Worm (Caenorhabditis elegans) whole organism, young adult: Measurements from ENCODE around the gene B0432.9.
A peak's percentile ranks its signal among the peaks of the same experiment; 100 is the strongest.

ENCODE experiments used
- B0019.2 ChIP-seq: fragments of 200-800 bp; sonication (Bioruptor generic); conservative IDR thresholded peaks from 2 replicates; pipeline ENCODE4 v1.3.6; 2022; ENCODE audit warnings: missing genetic modification reagents, missing genetic modification characterization, missing compliant biosample characterization
- F22D6.2 ChIP-seq: sonication (generic microtip); optimal IDR thresholded peaks from 2 replicates; lab custom pipeline; 2016; ENCODE audit warnings: mild to moderate bottlenecking, missing genetic modification characterization, missing compliant biosample characterization
- T07F8.4 ChIP-seq: sonication (generic microtip); optimal IDR thresholded peaks from 2 replicates; lab custom pipeline; 2016; ENCODE audit warnings: mild to moderate bottlenecking, missing genetic modification characterization, moderate library complexity, missing compliant biosample characterization
- Y53F4B.3 ChIP-seq: fragments of 200-800 bp; sonication (Bioruptor generic); IDR thresholded peaks from 2 replicates; pipeline ENCODE4 v1.3.6; 2022; ENCODE audit warnings: missing genetic modification reagents, missing genetic modification characterization, missing compliant biosample characterization
- Y53G8AR.9 ChIP-seq: fragments of 200-800 bp; sonication (Bioruptor generic); conservative IDR thresholded peaks from 2 replicates; pipeline ENCODE4 v1.3.6; 2022; ENCODE audit warnings: missing genetic modification reagents, missing genetic modification characterization, missing compliant biosample characterization
- Y79H2A.3 ChIP-seq: fragments of 200-800 bp; sonication (Bioruptor generic); conservative IDR thresholded peaks from 2 replicates; pipeline ENCODE4 v1.3.6; 2022; ENCODE audit warnings: missing genetic modification reagents, missing genetic modification characterization, missing compliant biosample characterization
- ZK185.1 ChIP-seq: sonication (generic microtip); optimal IDR thresholded peaks from 2 replicates; lab custom pipeline; 2016; ENCODE audit warnings: mild to moderate bottlenecking, missing genetic modification characterization, missing compliant biosample characterization; ENCODE audit not compliant: poor library complexity, severe bottlenecking
- akir-1 ChIP-seq: fragments of 200-800 bp; sonication (Bioruptor generic); optimal IDR thresholded peaks from 2 replicates; lab custom pipeline; 2018; ENCODE audit warnings: mild to moderate bottlenecking, missing genetic modification characterization, moderate library complexity, missing compliant biosample characterization
- ama-1 ChIP-seq, 3 experiments: fragments of 150-350 bp in 1 of 3; sonication (generic microtip) in 2 of 3; optimal IDR thresholded peaks; 2 replicates each; lab custom pipeline; 2014 to 2018; ENCODE audit warnings: missing biosample characterization in 2 of 3, missing genetic modification characterization in 2 of 3, missing genetic modification reagents in 2 of 3
- attf-5 ChIP-seq: fragments of 200-800 bp; sonication (Bioruptor generic); optimal IDR thresholded peaks from 2 replicates; lab custom pipeline; 2018; ENCODE audit warnings: mild to moderate bottlenecking, missing genetic modification characterization, missing compliant biosample characterization
- attf-6 ChIP-seq: fragments of 200-800 bp; sonication (Bioruptor generic); IDR thresholded peaks from 2 replicates; pipeline ENCODE4 v1.3.6; 2022; ENCODE audit warnings: missing genetic modification reagents, missing genetic modification characterization, missing compliant biosample characterization
- cebp-1 ChIP-seq, 2 experiments: fragments of 200-800 bp in 1 of 2; sonication (Bioruptor generic) in 1 of 2; sonication (generic microtip) in 1 of 2; IDR thresholded peaks in 1 of 2; optimal IDR thresholded peaks in 1 of 2; 2 replicates each; pipeline versions ENCODE4 v1.3.6 to Lab custom; 2017 to 2022; ENCODE audit warnings: missing compliant biosample characterization in 2 of 2, missing genetic modification characterization in 2 of 2, mild to moderate bottlenecking in 1 of 2, missing genetic modification reagents in 1 of 2, moderate library complexity in 1 of 2
- ceh-27 ChIP-seq: fragments of 200-800 bp; sonication (Bioruptor generic); optimal IDR thresholded peaks from 2 replicates; lab custom pipeline; 2018; ENCODE audit warnings: mild to moderate bottlenecking, missing genetic modification characterization, moderate library complexity, missing compliant biosample characterization
- ceh-40 ChIP-seq: fragments of 200-800 bp; sonication (Bioruptor generic); IDR thresholded peaks from 2 replicates; pipeline ENCODE4 v1.3.6; 2022; ENCODE audit warnings: missing genetic modification characterization, missing compliant biosample characterization
- ceh-79 ChIP-seq: sonication (generic microtip); optimal IDR thresholded peaks from 2 replicates; lab custom pipeline; 2017; ENCODE audit warnings: mild to moderate bottlenecking, missing genetic modification characterization, missing compliant biosample characterization
- chd-7 ChIP-seq: sonication (generic microtip); optimal IDR thresholded peaks from 2 replicates; lab custom pipeline; 2016; ENCODE audit warnings: mild to moderate bottlenecking, missing genetic modification characterization, moderate library complexity, missing compliant biosample characterization
- dox-1 ChIP-seq: fragments of 200-800 bp; sonication (Bioruptor generic); IDR thresholded peaks from 2 replicates; pipeline ENCODE4 v1.3.6; 2022; ENCODE audit warnings: missing genetic modification reagents, missing genetic modification characterization, missing compliant biosample characterization
- egl-18 ChIP-seq: fragments of 200-800 bp; sonication (Bioruptor generic); IDR thresholded peaks from 2 replicates; pipeline ENCODE4 v1.3.6; 2022; ENCODE audit warnings: missing genetic modification reagents, missing genetic modification characterization, missing compliant biosample characterization
- egl-44 ChIP-seq: fragments of 200-800 bp; sonication (Bioruptor generic); IDR thresholded peaks from 2 replicates; pipeline ENCODE4 v1.3.6; 2022; ENCODE audit warnings: missing genetic modification reagents, missing genetic modification characterization, missing compliant biosample characterization
- egrh-3 ChIP-seq: fragments of 200-800 bp; sonication (Bioruptor generic); IDR thresholded peaks from 2 replicates; pipeline ENCODE4 v1.3.6; 2022; ENCODE audit warnings: missing genetic modification reagents, missing genetic modification characterization, missing compliant biosample characterization
- gei-17 ChIP-seq: fragments of 200-800 bp; sonication (Bioruptor generic); optimal IDR thresholded peaks from 2 replicates; lab custom pipeline; 2018; ENCODE audit warnings: mild to moderate bottlenecking, missing genetic modification characterization, missing compliant biosample characterization
- hlh-12 ChIP-seq: sonication (generic microtip); optimal IDR thresholded peaks from 2 replicates; lab custom pipeline; 2016; ENCODE audit warnings: missing genetic modification characterization, missing compliant biosample characterization
- hlh-26 ChIP-seq: fragments of 200-800 bp; sonication (Bioruptor generic); conservative IDR thresholded peaks from 2 replicates; pipeline ENCODE4 v1.3.6; 2022; ENCODE audit warnings: missing genetic modification reagents, missing genetic modification characterization, missing compliant biosample characterization
- hmg-1.2 ChIP-seq: fragments of 200-800 bp; sonication (Bioruptor generic); IDR thresholded peaks from 2 replicates; pipeline ENCODE4 v1.3.6; 2022; ENCODE audit warnings: missing genetic modification reagents, missing genetic modification characterization, missing compliant biosample characterization
- hrde-1 ChIP-seq: sonication (generic microtip); optimal IDR thresholded peaks from 2 replicates; lab custom pipeline; 2016; ENCODE audit warnings: missing genetic modification characterization, mild to moderate bottlenecking, missing compliant biosample characterization, moderate library complexity, missing genotype, missing genetic modification reagents, borderline replicate concordance
- lin-40 ChIP-seq: sonication (generic microtip); optimal IDR thresholded peaks from 2 replicates; lab custom pipeline; 2016; ENCODE audit warnings: missing genetic modification characterization, mild to moderate bottlenecking, missing compliant biosample characterization, missing genotype, missing genetic modification reagents
- lir-1 ChIP-seq: fragments of 200-800 bp; sonication (Bioruptor generic); conservative IDR thresholded peaks from 2 replicates; pipeline ENCODE4 v1.3.6; 2022; ENCODE audit warnings: missing genetic modification reagents, missing genetic modification characterization, missing compliant biosample characterization
- lsy-27 ChIP-seq: sonication (generic microtip); optimal IDR thresholded peaks from 2 replicates; lab custom pipeline; 2017; ENCODE audit warnings: missing genetic modification characterization, mild to moderate bottlenecking, missing compliant biosample characterization, antibody characterized with exemption, missing genotype, borderline replicate concordance; ENCODE audit not compliant: insufficient read depth
- madf-10 ChIP-seq: sonication (generic microtip); optimal IDR thresholded peaks from 2 replicates; lab custom pipeline; 2016; ENCODE audit warnings: mild to moderate bottlenecking, missing genetic modification characterization, missing compliant biosample characterization
- mxl-1 ChIP-seq: sonication (generic microtip); optimal IDR thresholded peaks from 2 replicates; lab custom pipeline; 2016; ENCODE audit warnings: missing genetic modification characterization, missing compliant biosample characterization
- nfya-1 ChIP-seq: sonication (generic microtip); optimal IDR thresholded peaks from 2 replicates; lab custom pipeline; 2017; ENCODE audit warnings: antibody characterized with exemption, missing compliant biosample characterization, missing genetic modification characterization, borderline replicate concordance; ENCODE audit not compliant: insufficient read depth
- nfyb-1 ChIP-seq: fragments of 200-800 bp; sonication (Bioruptor generic); IDR thresholded peaks from 2 replicates; pipeline ENCODE4 v1.3.6; 2022; ENCODE audit warnings: missing genetic modification reagents, missing genetic modification characterization, missing compliant biosample characterization
- nhr-179 ChIP-seq: sonication (generic microtip); optimal IDR thresholded peaks from 2 replicates; lab custom pipeline; 2016; ENCODE audit warnings: mild to moderate bottlenecking, missing genetic modification characterization, missing compliant biosample characterization
- rcor-1 ChIP-seq: fragments of 200-800 bp; sonication (Bioruptor generic); IDR thresholded peaks from 2 replicates; pipeline ENCODE4 v1.3.6; 2022; ENCODE audit warnings: missing genetic modification reagents, missing genetic modification characterization, missing compliant biosample characterization
- rec-8 ChIP-seq, 2 experiments: sonication (generic microtip); optimal IDR thresholded peaks; 2 replicates each; lab custom pipeline; 2016; ENCODE audit warnings: mild to moderate bottlenecking in 2 of 2, missing genetic modification characterization in 2 of 2, missing genetic modification reagents in 2 of 2, missing genotype in 2 of 2, missing biosample characterization in 1 of 2, missing compliant biosample characterization in 1 of 2, moderate library complexity in 1 of 2
- sdz-38 ChIP-seq: sonication (generic microtip); optimal IDR thresholded peaks from 2 replicates; lab custom pipeline; 2016; ENCODE audit warnings: missing genotype, missing genetic modification characterization, missing compliant biosample characterization
- sea-2 ChIP-seq: fragments of 200-800 bp; sonication (Bioruptor generic); IDR thresholded peaks from 2 replicates; pipeline ENCODE4 v1.3.6; 2022; ENCODE audit warnings: missing genetic modification characterization, missing compliant biosample characterization
- snpc-3.4 ChIP-seq: sonication (generic microtip); optimal IDR thresholded peaks from 2 replicates; lab custom pipeline; 2017; ENCODE audit warnings: missing genetic modification characterization, mild to moderate bottlenecking, missing compliant biosample characterization, antibody characterized with exemption, moderate library complexity, missing genotype, missing genetic modification reagents
- tbp1 ChIP-seq: fragments of 200-800 bp; sonication (Bioruptor generic); optimal IDR thresholded peaks from 2 replicates; lab custom pipeline; 2018; ENCODE audit warnings: mild to moderate bottlenecking, missing genetic modification characterization, missing compliant biosample characterization
- tbx-9 ChIP-seq: sonication (generic microtip); optimal IDR thresholded peaks from 2 replicates; lab custom pipeline; 2016; ENCODE audit warnings: borderline replicate concordance, missing genetic modification characterization, inconsistent platforms, missing compliant biosample characterization
- tlf-1 ChIP-seq: fragments of 200-800 bp; sonication (Bioruptor generic); optimal IDR thresholded peaks from 2 replicates; lab custom pipeline; 2018; ENCODE audit warnings: mild to moderate bottlenecking, missing genetic modification characterization, missing compliant biosample characterization
- zfh-2 ChIP-seq: fragments of 200-800 bp; sonication (Bioruptor generic); conservative IDR thresholded peaks from 2 replicates; pipeline ENCODE4 v1.3.6; 2022; ENCODE audit warnings: missing genetic modification reagents, missing genetic modification characterization, missing compliant biosample characterization
- zim-3 ChIP-seq: sonication (generic microtip); optimal IDR thresholded peaks from 2 replicates; lab custom pipeline; 2017; ENCODE audit warnings: mild to moderate bottlenecking, missing genetic modification characterization, moderate library complexity, missing compliant biosample characterization
- ztf-18 ChIP-seq: sonication (generic microtip); optimal IDR thresholded peaks from 2 replicates; lab custom pipeline; 2016; ENCODE audit warnings: missing genotype, mild to moderate bottlenecking, missing genetic modification characterization, missing compliant biosample characterization
- ztf-3 ChIP-seq: fragments of 200-800 bp; sonication (Bioruptor generic); optimal IDR thresholded peaks from 2 replicates; lab custom pipeline; 2018; ENCODE audit warnings: mild to moderate bottlenecking, missing genetic modification characterization, missing compliant biosample characterization
- ztf-6 ChIP-seq: fragments of 200-800 bp; sonication (Bioruptor generic); IDR thresholded peaks from 2 replicates; pipeline ENCODE4 v1.3.6; 2022; ENCODE audit warnings: missing genetic modification reagents, missing genetic modification characterization, missing compliant biosample characterization

B0432.9 gene

DNA sequence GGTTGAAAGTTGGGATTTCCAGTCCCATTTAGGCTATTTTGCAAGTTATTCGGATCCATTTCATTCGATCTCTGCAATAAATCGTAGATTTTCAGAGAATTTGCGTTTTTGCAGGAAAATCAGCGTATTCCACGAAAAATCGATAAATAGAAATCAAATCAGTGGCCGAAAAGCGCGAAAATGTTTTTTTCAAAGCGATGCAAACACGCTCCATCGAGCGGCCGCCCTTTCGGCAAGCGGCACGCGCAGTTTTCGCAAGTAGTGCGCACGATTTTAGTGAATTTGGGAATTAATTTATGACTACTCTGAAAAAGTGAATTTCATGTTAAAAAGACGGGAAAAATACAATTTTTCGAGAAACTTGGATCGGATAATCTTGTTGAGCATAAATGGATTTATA is 28.4 kb downstream of the B0432.9 start (continued):
- peak; percentile 28 for TF ChIP-seq hrde-1
- TF ChIP-seq madf-10 (tag; lab: Kevin White, UChicago), result peak; percentile 80
- peak; percentile 44 for TF ChIP-seq gei-17 (GFP tag; lab: Kevin White, UChicago)
- no peak for TF ChIP-seq tbx-9 (tag; lab: Kevin White, UChicago)
- TF ChIP-seq chd-7 (tag; lab: Kevin White, UChicago), result peak; percentile 30
- peak; percentile 69 for TF ChIP-seq tbp1
- TF ChIP-seq T07F8.4, result peak; percentile 29
- peak; percentile 73 for TF ChIP-seq hmg-1.2 (GFP tag; lab: Robert Waterston, UW)
- TF ChIP-seq ztf-3 (GFP tag; lab: Kevin White, UChicago), result no peak
- peak; percentile 70; the same call in 1 of the 2 replicates for TF ChIP-seq zfh-2 (GFP tag; lab: Robert Waterston, UW)
- peak; percentile 59; the same call in 1 of the 2 replicates for TF ChIP-seq cebp-1 (GFP tag; IDR thresholded peaks at IDR 0.05; lab: Robert Waterston, UW)
- TF ChIP-seq cebp-1 (tag; optimal IDR thresholded peaks at IDR 0.05; lab: Kevin White, UChicago), result no peak
- TF ChIP-seq nfya-1 (tag; lab: Kevin White, UChicago), result no peak
- peak; percentile 95 for TF ChIP-seq ZK185.1
- TF ChIP-seq rec-8 (tag; optimal IDR thresholded peaks at IDR 0.05; lab: Kevin White, UChicago), result peak in 1 of 2 experiments; percentile 72
- peak; percentile 91 for TF ChIP-seq Y53G8AR.9 (GFP tag; lab: Robert Waterston, UW)
- peak; percentile 63; the same call in 1 of the 2 replicates for TF ChIP-seq Y53F4B.3 (GFP tag; lab: Robert Waterston, UW)
- peak; percentile 98 for TF ChIP-seq attf-5 (GFP tag; lab: Kevin White, UChicago)
- 0 out of 2 replicates have a peak, but pooled peaks have one; percentile 30 for TF ChIP-seq ztf-6
- TF ChIP-seq lir-1 (GFP tag; lab: Robert Waterston, UW), result peak; percentile 87
- TF ChIP-seq egrh-3 (GFP tag; lab: Robert Waterston, UW), result peak; percentile 44
- peak; percentile 97 for TF ChIP-seq dox-1
- TF ChIP-seq hlh-12 (tag; lab: Kevin White, UChicago), result no peak
- TF ChIP-seq tlf-1 (GFP tag; lab: Kevin White, UChicago), result peak; percentile 90
- 0 out of 2 replicates have a peak, but pooled peaks have one; percentile 71 for TF ChIP-seq Y79H2A.3 (GFP tag; lab: Robert Waterston, UW)
- TF ChIP-seq egl-18 (GFP tag; lab: Robert Waterston, UW), result no peak
- TF ChIP-seq egl-44, result 0 out of 2 replicates have a peak, but pooled peaks have one; percentile 41
- peak; percentile 94 for TF ChIP-seq lin-40 (tag; lab: Kevin White, UChicago)
- TF ChIP-seq B0019.2 (GFP tag; lab: Robert Waterston, UW), result peak; percentile 69
- TF ChIP-seq lsy-27, result peak; percentile 66
- no peak for TF ChIP-seq sea-2 (GFP tag; lab: Robert Waterston, UW)
- TF ChIP-seq mxl-1 (tag; lab: Kevin White, UChicago), result no peak
- no peak for TF ChIP-seq ceh-79 (tag; lab: Kevin White, UChicago)
- TF ChIP-seq hlh-26 (GFP tag; lab: Robert Waterston, UW), result no peak
- TF ChIP-seq ama-1 (optimal IDR thresholded peaks at IDR 0.05; lab: Kevin White, UChicago), result no peak
- TF ChIP-seq ama-1 (GFP tag; optimal IDR thresholded peaks at IDR 0.05; lab: Kevin White, UChicago), result peak; percentile 7 to 67
- TF ChIP-seq ztf-18 (tag; lab: Kevin White, UChicago), result peak; percentile 83
- TF ChIP-seq snpc-3.4 (tag; lab: Kevin White, UChicago), result peak; percentile 77
- TF ChIP-seq ceh-40 (GFP tag; lab: Robert Waterston, UW), result 0 out of 2 replicates have a peak, but pooled peaks have one; percentile 24
- 0 out of 2 replicates have a peak, but pooled peaks have one; percentile 58 for TF ChIP-seq attf-6
- peak; percentile 95 for TF ChIP-seq ceh-27
- TF ChIP-seq akir-1 (GFP tag; lab: Kevin White, UChicago), result peak; percentile 18
- peak; percentile 14 for TF ChIP-seq F22D6.2 (tag; lab: Kevin White, UChicago)
- no peak for TF ChIP-seq nhr-179 (tag; lab: Kevin White, UChicago)
- TF ChIP-seq sdz-38 (tag; lab: Kevin White, UChicago), result no peak
- TF ChIP-seq nfyb-1 (GFP tag; lab: Robert Waterston, UW), result peak; percentile 90
- peak; percentile 79 for TF ChIP-seq rcor-1 (GFP tag; lab: Robert Waterston, UW)
- peak; percentile 48 for TF ChIP-seq zim-3 (tag; lab: Kevin White, UChicago)
